Worm (Caenorhabditis elegans) whole organism, late embryonic: ENCODE results near the gene sms-3.

Experiments used
- K02D7.2 ChIP-seq: sonication (generic microtip); optimal IDR thresholded peaks from 2 replicates; lab custom pipeline; 2017; ENCODE audit warnings: mild to moderate bottlenecking, missing genetic modification characterization, missing compliant biosample characterization
- K09A11.1 ChIP-seq: sonication (generic microtip); optimal IDR thresholded peaks from 2 replicates; lab custom pipeline; 2017; ENCODE audit warnings: antibody characterized with exemption, mild to moderate bottlenecking, missing genetic modification characterization, missing compliant biosample characterization; ENCODE audit not compliant: insufficient read depth
- T23F11.4 ChIP-seq: fragments of 200-800 bp; sonication (Bioruptor generic); optimal IDR thresholded peaks from 2 replicates; lab custom pipeline; 2018; ENCODE audit warnings: mild to moderate bottlenecking, missing genetic modification characterization, missing compliant biosample characterization
- ama-1 ChIP-seq: fragments of 150-350 bp; optimal IDR thresholded peaks from 2 replicates; lab custom pipeline; 2014
- ceh-18 ChIP-seq: sonication (generic microtip); optimal IDR thresholded peaks from 2 replicates; lab custom pipeline; 2016; ENCODE audit warnings: missing genetic modification characterization, missing compliant biosample characterization
- ceh-19 ChIP-seq: fragments of 200-800 bp; sonication (Bioruptor generic); optimal IDR thresholded peaks from 2 replicates; lab custom pipeline; 2018; ENCODE audit warnings: mild to moderate bottlenecking, missing genetic modification characterization, missing compliant biosample characterization
- ceh-2 ChIP-seq: sonication (generic microtip); optimal IDR thresholded peaks from 2 replicates; lab custom pipeline; 2016; ENCODE audit warnings: missing genotype, missing genetic modification characterization, missing compliant biosample characterization
- ceh-22 ChIP-seq: sonication (generic microtip); optimal IDR thresholded peaks from 2 replicates; lab custom pipeline; 2017; ENCODE audit warnings: missing biosample characterization, missing genetic modification characterization
- ceh-30 ChIP-seq: fragments of 150-350 bp; optimal IDR thresholded peaks from 2 replicates; lab custom pipeline; 2014; ENCODE audit warnings: missing biosample characterization, missing genetic modification characterization
- ceh-34 ChIP-seq: sonication (generic microtip); optimal IDR thresholded peaks from 2 replicates; lab custom pipeline; 2016; ENCODE audit warnings: mild to moderate bottlenecking, missing genetic modification characterization, missing compliant biosample characterization
- ceh-45 ChIP-seq: fragments of 200-800 bp; sonication (Bioruptor generic); IDR thresholded peaks from 2 replicates; pipeline ENCODE4 v1.3.6; 2022; ENCODE audit warnings: missing genetic modification reagents, missing genetic modification characterization, missing compliant biosample characterization
- ceh-48 ChIP-seq: sonication (generic microtip); optimal IDR thresholded peaks from 2 replicates; lab custom pipeline; 2016; ENCODE audit warnings: missing genetic modification characterization, inconsistent platforms, missing compliant biosample characterization
- ceh-6 ChIP-seq: fragments of 200-800 bp; sonication (Bioruptor generic); optimal IDR thresholded peaks from 2 replicates; lab custom pipeline; 2018; ENCODE audit warnings: mild to moderate bottlenecking, missing genetic modification characterization, missing compliant biosample characterization
- che-1 ChIP-seq: sonication (generic microtip); optimal IDR thresholded peaks from 2 replicates; lab custom pipeline; 2016; ENCODE audit warnings: mild to moderate bottlenecking, missing genetic modification characterization, missing compliant biosample characterization
- dmd-4 ChIP-seq: sonication (generic microtip); optimal IDR thresholded peaks from 2 replicates; lab custom pipeline; 2016; ENCODE audit warnings: borderline replicate concordance, missing genetic modification characterization, missing compliant biosample characterization
- eyg-1 ChIP-seq: sonication (generic microtip); optimal IDR thresholded peaks from 2 replicates; lab custom pipeline; 2016; ENCODE audit warnings: missing genotype, missing genetic modification characterization, missing compliant biosample characterization
- fkh-10 ChIP-seq: fragments of 150-350 bp; optimal IDR thresholded peaks from 2 replicates; lab custom pipeline; 2014; ENCODE audit warnings: missing biosample characterization, missing genetic modification reagents, missing genetic modification characterization
- hlh-30 ChIP-seq: sonication (generic microtip); optimal IDR thresholded peaks from 2 replicates; lab custom pipeline; 2017; ENCODE audit warnings: antibody characterized with exemption, missing genetic modification characterization, missing compliant biosample characterization; ENCODE audit not compliant: insufficient read depth
- hlh-6 ChIP-seq: sonication (generic microtip); optimal IDR thresholded peaks from 2 replicates; lab custom pipeline; 2016; ENCODE audit warnings: missing genotype, missing genetic modification characterization, missing compliant biosample characterization
- hlh-8 ChIP-seq: sonication (generic microtip); optimal IDR thresholded peaks from 2 replicates; lab custom pipeline; 2016; ENCODE audit warnings: missing genotype, missing genetic modification characterization, missing compliant biosample characterization
- madf-2 ChIP-seq: sonication (generic microtip); optimal IDR thresholded peaks from 2 replicates; lab custom pipeline; 2017; ENCODE audit warnings: missing genetic modification characterization, missing compliant biosample characterization
- mec-3 ChIP-seq: sonication (generic microtip); optimal IDR thresholded peaks from 2 replicates; lab custom pipeline; 2016; ENCODE audit warnings: borderline replicate concordance, missing genetic modification characterization, missing compliant biosample characterization
- nhr-232 ChIP-seq: sonication (generic microtip); optimal IDR thresholded peaks from 2 replicates; lab custom pipeline; 2016; ENCODE audit warnings: missing genetic modification characterization, missing compliant biosample characterization
- npax-4 ChIP-seq: sonication (generic microtip); optimal IDR thresholded peaks from 2 replicates; lab custom pipeline; 2016; ENCODE audit warnings: missing genetic modification characterization, missing compliant biosample characterization
- odd-2 ChIP-seq: sonication (generic microtip); optimal IDR thresholded peaks from 2 replicates; lab custom pipeline; 2017; ENCODE audit warnings: antibody characterized with exemption, mild to moderate bottlenecking, missing genetic modification characterization, missing compliant biosample characterization
- pat-9 ChIP-seq: fragments of 200-800 bp; sonication (Bioruptor generic); optimal IDR thresholded peaks from 2 replicates; lab custom pipeline; 2018; ENCODE audit warnings: mild to moderate bottlenecking, missing genetic modification characterization, moderate library complexity, missing compliant biosample characterization
- pax-1 ChIP-seq: fragments of 150-350 bp; optimal IDR thresholded peaks from 2 replicates; lab custom pipeline; 2014; ENCODE audit warnings: missing biosample characterization, missing genetic modification characterization
- pha-4 ChIP-seq: fragments of 150-350 bp; optimal IDR thresholded peaks from 2 replicates; lab custom pipeline; 2018; ENCODE audit warnings: missing biosample characterization, missing genetic modification reagents, missing genetic modification characterization
- pqm-1 ChIP-seq: sonication (generic microtip); optimal IDR thresholded peaks from 2 replicates; lab custom pipeline; 2016; ENCODE audit warnings: missing genetic modification characterization, missing compliant biosample characterization
- pros-1 ChIP-seq: fragments of 150-350 bp; optimal IDR thresholded peaks from 2 replicates; lab custom pipeline; 2014; ENCODE audit warnings: missing biosample characterization, missing genetic modification reagents, missing genetic modification characterization
- ref-2 ChIP-seq: sonication (generic microtip); optimal IDR thresholded peaks from 2 replicates; lab custom pipeline; 2016; ENCODE audit warnings: missing genetic modification characterization, missing compliant biosample characterization
- rnt-1 ChIP-seq: sonication (generic microtip); optimal IDR thresholded peaks from 2 replicates; lab custom pipeline; 2016; ENCODE audit warnings: missing genetic modification characterization, missing compliant biosample characterization
- syd-9 ChIP-seq: sonication (generic microtip); optimal IDR thresholded peaks from 2 replicates; lab custom pipeline; 2016; ENCODE audit warnings: mild to moderate bottlenecking, missing genetic modification characterization, moderate library complexity, missing compliant biosample characterization
- tbx-2 ChIP-seq: sonication (generic microtip); optimal IDR thresholded peaks from 2 replicates; lab custom pipeline; 2016; ENCODE audit warnings: missing genetic modification characterization, missing compliant biosample characterization
- ttx-3 ChIP-seq: sonication (generic microtip); optimal IDR thresholded peaks from 2 replicates; lab custom pipeline; 2016; ENCODE audit warnings: missing genetic modification reagents, missing genetic modification characterization, missing compliant biosample characterization
- unc-3 ChIP-seq, 2 experiments: fragments of 200-800 bp in 1 of 2; sonication (Bioruptor generic) in 1 of 2; sonication (generic microtip) in 1 of 2; conservative IDR thresholded peaks in 1 of 2; optimal IDR thresholded peaks in 1 of 2; 2 replicates each; pipeline versions ENCODE4 v1.3.6 to Lab custom; 2016 to 2022; ENCODE audit warnings: missing compliant biosample characterization in 2 of 2, missing genetic modification characterization in 2 of 2, missing genetic modification reagents in 1 of 2
- unc-42 ChIP-seq: sonication (generic microtip); optimal IDR thresholded peaks from 2 replicates; lab custom pipeline; 2016; ENCODE audit warnings: missing genotype, missing genetic modification characterization, missing compliant biosample characterization
- unc-86 ChIP-seq: sonication (generic microtip); optimal IDR thresholded peaks from 2 replicates; lab custom pipeline; 2016; ENCODE audit warnings: missing genetic modification characterization, missing compliant biosample characterization
- ztf-16 ChIP-seq: sonication (generic microtip); optimal IDR thresholded peaks from 2 replicates; lab custom pipeline; 2017; ENCODE audit warnings: missing genetic modification characterization, missing compliant biosample characterization

Gene sms-3

ce11 chrIII:1618915-1619314 lies 18.0 kb upstream of the sms-3 start, which contains the start of gene Y22D7AL.10 (continued):
- TF ChIP-seq K09A11.1 (tag; lab: Kevin White, UChicago) (peak; percentile 92), hlh-8 (tag; lab: Kevin White, UChicago) (peak; percentile 79), ceh-48 (tag; lab: Kevin White, UChicago) (peak; percentile 51), eyg-1 (tag; lab: Kevin White, UChicago) (peak; percentile 83), rnt-1 (tag; lab: Kevin White, UChicago) (peak; percentile 96), pros-1 (tag; lab: Kevin White, UChicago) (peak; percentile 18), ceh-6 (peak; percentile 66), pat-9 (tag; lab: Kevin White, UChicago) (peak; percentile 91), ceh-2 (tag; lab: Kevin White, UChicago) (peak; percentile 85), pha-4 (tag; lab: Kevin White, UChicago) (no peak), ztf-16 (tag; lab: Kevin White, UChicago) (peak; percentile 89), ceh-34 (peak; percentile 95), ceh-45 (GFP tag; lab: Robert Waterston, UW) (0 out of 2 replicates have a peak, but pooled peaks have one; percentile 63), ttx-3 (peak; percentile 79), unc-86 (tag; lab: Kevin White, UChicago) (peak; percentile 94), ceh-30 (tag; lab: Kevin White, UChicago) (no peak), hlh-30 (tag; lab: Kevin White, UChicago) (peak; percentile 81), syd-9 (tag; lab: Kevin White, UChicago) (peak; percentile 85), madf-2 (tag; lab: Kevin White, UChicago) (peak; percentile 72), nhr-232 (tag; lab: Kevin White, UChicago) (peak; percentile 59), tbx-2 (tag; lab: Kevin White, UChicago) (peak; percentile 97), pax-1 (tag; lab: Kevin White, UChicago) (peak; percentile 93), ceh-19 (GFP tag; lab: Kevin White, UChicago) (peak; percentile 87), T23F11.4 (GFP tag; lab: Kevin White, UChicago) (peak; percentile 72), mec-3 (tag; lab: Kevin White, UChicago) (no peak), K02D7.2 (peak; percentile 82), ceh-22 (tag; lab: Kevin White, UChicago) (peak; percentile 21), unc-3 (GFP tag; conservative IDR thresholded peaks at IDR 0.05; lab: Robert Waterston, UW) (0 out of 2 replicates have a peak, but pooled peaks have one; percentile 45), unc-3 (tag; optimal IDR thresholded peaks at IDR 0.05; lab: Kevin White, UChicago) (peak; percentile 82), pqm-1 (tag; lab: Kevin White, UChicago) (peak; percentile 80), dmd-4 (tag; lab: Kevin White, UChicago) (peak; percentile 41), ceh-18 (peak; percentile 97), ama-1 (lab: Kevin White, UChicago) (no peak), hlh-6 (tag; lab: Kevin White, UChicago) (peak; percentile 82), ref-2 (peak; percentile 97), che-1 (peak; percentile 72), fkh-10 (GFP tag; lab: Kevin White, UChicago) (peak; percentile 55), odd-2 (tag; lab: Kevin White, UChicago) (peak; percentile 45), unc-42 (tag; lab: Kevin White, UChicago) (peak; percentile 89), npax-4 (peak; percentile 36)

DNA sequence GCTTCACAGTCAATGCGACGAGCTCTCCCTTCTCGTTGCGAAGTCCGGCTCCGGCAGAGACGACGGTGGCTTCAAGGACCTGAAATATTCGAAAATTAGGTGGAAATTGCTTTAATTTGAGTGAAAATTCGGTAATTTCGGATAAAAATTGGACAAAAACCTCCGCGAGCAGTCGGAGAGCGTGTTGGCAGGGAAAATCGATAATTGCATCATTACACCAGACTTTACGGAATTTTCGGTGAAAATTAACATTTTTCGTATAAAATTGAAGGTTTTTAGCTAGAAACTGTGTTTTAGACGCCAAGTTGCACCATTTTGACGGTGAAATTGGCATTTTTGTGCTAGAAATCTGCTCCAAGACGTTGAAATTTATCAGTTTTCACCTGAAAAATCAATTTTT lies 17.4 kb upstream of the sms-3 start:
- TF ChIP-seq ttx-3, result no peak
- peak; percentile 45 for TF ChIP-seq ceh-48 (tag; lab: Kevin White, UChicago)
